Worm (Caenorhabditis elegans) whole organism, L4/young adult: ENCODE results near the gene R08A2.9.

ENCODE experiments used
- dao-5 ChIP-seq: sonication (generic microtip); optimal IDR thresholded peaks from 2 replicates; lab custom pipeline; 2016; ENCODE audit warnings: missing genotype, missing genetic modification characterization, moderate library complexity, missing compliant biosample characterization
- him-1 ChIP-seq: sonication (generic microtip); optimal IDR thresholded peaks from 2 replicates; lab custom pipeline; 2016; ENCODE audit warnings: missing genotype, missing genetic modification reagents, missing genetic modification characterization, missing compliant biosample characterization

DNA sequence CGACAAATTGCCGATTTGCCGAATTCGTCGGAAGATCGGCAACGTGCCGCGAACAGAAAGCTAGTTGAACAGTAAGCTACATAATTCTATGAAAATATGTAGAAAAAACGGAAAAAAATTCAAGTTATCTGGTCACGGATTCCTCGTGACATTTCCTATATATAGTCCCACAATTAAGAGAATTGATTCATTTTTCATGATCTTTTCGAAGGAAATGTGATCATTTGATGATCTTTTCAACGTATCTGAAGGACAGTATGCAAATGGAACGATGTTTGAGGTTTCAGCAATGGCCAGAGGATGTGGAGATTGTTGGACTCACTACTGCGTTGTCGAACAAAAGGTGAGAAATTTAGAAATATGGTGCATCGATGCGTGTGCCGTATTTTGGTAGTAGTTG is at the start of gene R08A2.9:
- TF ChIP-seq dao-5 (tag; lab: Kevin White, UChicago) (no peak), him-1 (tag; lab: Kevin White, UChicago) (no peak)
